Fruit fly (Drosophila melanogaster) whole organism, embryonic: ENCODE measurements around the gene mmy.

Experiments used
- Abd-B ChIP-seq: fragments of 200-800 bp; sonication (Bioruptor generic); optimal IDR thresholded peaks from 2 replicates; lab custom pipeline; 2018; ENCODE audit warnings: missing biosample characterization, mild to moderate bottlenecking, missing genetic modification characterization, moderate library complexity
- BtbVII ChIP-seq: fragments of 200-800 bp; sonication (Bioruptor generic); optimal IDR thresholded peaks from 3 replicates; lab custom pipeline; 2017; ENCODE audit warnings: missing biosample characterization, mild to moderate bottlenecking, missing genetic modification characterization
- CG10959 ChIP-seq: fragments of 200-800 bp; sonication (Bioruptor generic); IDR thresholded peaks from 2 replicates; pipeline ENCODE4 v1.3.6; 2022; ENCODE audit warnings: missing biosample characterization, missing genetic modification characterization
- CG11456 ChIP-seq: fragments of 200-800 bp; sonication (Bioruptor generic); IDR thresholded peaks from 3 replicates; pipeline ENCODE4 v1.3.6; 2022; ENCODE audit warnings: missing biosample characterization, missing genetic modification characterization
- CG12299 ChIP-seq: fragments of 200-800 bp; sonication (Bioruptor generic); optimal IDR thresholded peaks from 2 replicates; lab custom pipeline; 2018; ENCODE audit warnings: missing biosample characterization, mild to moderate bottlenecking, missing genetic modification characterization
- CG12744 ChIP-seq: fragments of 200-800 bp; sonication (Bioruptor generic); optimal IDR thresholded peaks from 2 replicates; lab custom pipeline; 2016; ENCODE audit warnings: missing biosample characterization, missing genetic modification characterization
- CG13775 ChIP-seq: fragments of 200-800 bp; sonication (Bioruptor generic); optimal IDR thresholded peaks from 3 replicates; lab custom pipeline; 2017; ENCODE audit warnings: missing biosample characterization, mild to moderate bottlenecking, missing genetic modification characterization
- CG13894 ChIP-seq: fragments of 200-800 bp; sonication (Bioruptor generic); optimal IDR thresholded peaks from 3 replicates; lab custom pipeline; 2018; ENCODE audit warnings: missing biosample characterization, mild to moderate bottlenecking, missing genetic modification characterization, moderate library complexity
- CG14050 ChIP-seq: fragments of 200-800 bp; sonication (Bioruptor generic); IDR thresholded peaks from 3 replicates; pipeline ENCODE4 v1.3.6; 2022; ENCODE audit warnings: missing biosample characterization, missing genetic modification characterization
- CG1529 ChIP-seq: fragments of 200-800 bp; sonication (Bioruptor generic); optimal IDR thresholded peaks from 3 replicates; lab custom pipeline; 2018; ENCODE audit warnings: missing biosample characterization, missing genetic modification characterization
- CG1602 ChIP-seq: fragments of 200-800 bp; sonication (Bioruptor generic); optimal IDR thresholded peaks from 3 replicates; lab custom pipeline; 2016; ENCODE audit warnings: missing biosample characterization, missing genetic modification characterization
- CG17568 ChIP-seq: fragments of 200-800 bp; sonication (Bioruptor generic); optimal IDR thresholded peaks from 2 replicates; lab custom pipeline; 2018; ENCODE audit warnings: missing biosample characterization, mild to moderate bottlenecking, missing genetic modification characterization, moderate library complexity
- CG3065 ChIP-seq: fragments of 200-800 bp; sonication (Bioruptor generic); optimal IDR thresholded peaks from 2 replicates; lab custom pipeline; 2016; ENCODE audit warnings: missing biosample characterization, missing genetic modification characterization
- CG31388 ChIP-seq: fragments of 200-800 bp; sonication (Bioruptor generic); optimal IDR thresholded peaks from 2 replicates; lab custom pipeline; 2016; ENCODE audit warnings: missing biosample characterization, missing genetic modification characterization
- CG3163 ChIP-seq: fragments of 200-800 bp; sonication (Bioruptor generic); optimal IDR thresholded peaks from 3 replicates; lab custom pipeline; 2016; ENCODE audit warnings: missing biosample characterization, missing genetic modification characterization
- CG32767 ChIP-seq: fragments of 200-800 bp; sonication (Bioruptor generic); IDR thresholded peaks from 2 replicates; pipeline ENCODE4 v1.3.6; 2022; ENCODE audit warnings: missing biosample characterization, missing genetic modification characterization
- CG42726 ChIP-seq: fragments of 200-800 bp; sonication (Bioruptor generic); IDR thresholded peaks from 2 replicates; pipeline ENCODE4 v1.3.6; 2022; ENCODE audit warnings: missing biosample characterization, missing genetic modification characterization; ENCODE audit not compliant: partially characterized antibody
- CG6654 ChIP-seq: fragments of 200-800 bp; sonication (Bioruptor generic); optimal IDR thresholded peaks from 2 replicates; lab custom pipeline; 2017; ENCODE audit warnings: missing biosample characterization, mild to moderate bottlenecking, missing genetic modification characterization
- CG6689 ChIP-seq: fragments of 200-800 bp; sonication (Bioruptor generic); IDR thresholded peaks from 2 replicates; pipeline ENCODE4 v1.3.6; 2022; ENCODE audit warnings: missing biosample characterization, missing genetic modification characterization
- CG7357 ChIP-seq: fragments of 200-800 bp; sonication (Bioruptor generic); IDR thresholded peaks from 3 replicates; pipeline ENCODE4 v1.3.6; 2022; ENCODE audit warnings: missing biosample characterization, missing genetic modification characterization
- CG7745 ChIP-seq: fragments of 200-800 bp; sonication (Bioruptor generic); optimal IDR thresholded peaks from 2 replicates; lab custom pipeline; 2018; ENCODE audit warnings: missing biosample characterization, mild to moderate bottlenecking, missing genetic modification characterization, moderate library complexity
- CG7839 ChIP-seq: fragments of 200-800 bp; sonication (Bioruptor generic); optimal IDR thresholded peaks from 3 replicates; lab custom pipeline; 2018; ENCODE audit warnings: missing biosample characterization, mild to moderate bottlenecking, missing genetic modification characterization, moderate library complexity
- CG7963 ChIP-seq: fragments of 200-800 bp; sonication (Bioruptor generic); IDR thresholded peaks from 3 replicates; pipeline ENCODE4 v1.3.6; 2022; ENCODE audit warnings: missing biosample characterization, missing genetic modification characterization; ENCODE audit not compliant: partially characterized antibody
- Camta ChIP-seq: fragments of 200-800 bp; sonication (Bioruptor generic); optimal IDR thresholded peaks from 2 replicates; lab custom pipeline; 2016; ENCODE audit warnings: missing biosample characterization, missing genetic modification characterization
- Chrac-16 ChIP-seq: fragments of 200-800 bp; sonication (Bioruptor generic); optimal IDR thresholded peaks from 3 replicates; lab custom pipeline; 2016; ENCODE audit warnings: missing biosample characterization, missing genetic modification characterization
- D19B ChIP-seq: fragments of 200-800 bp; sonication (Bioruptor generic); optimal IDR thresholded peaks from 2 replicates; lab custom pipeline; 2017; ENCODE audit warnings: missing biosample characterization, mild to moderate bottlenecking, missing genetic modification characterization
- Dfd ChIP-seq, 2 experiments: fragments of >200 bp; optimal IDR thresholded peaks; 2 replicates each; lab custom pipeline; 2017; ENCODE audit warnings: missing biosample characterization in 2 of 2, missing genetic modification characterization in 2 of 2
- Elba2 ChIP-seq: fragments of 200-800 bp; sonication (Bioruptor generic); optimal IDR thresholded peaks from 3 replicates; lab custom pipeline; 2016; ENCODE audit warnings: missing biosample characterization, missing genetic modification characterization
- Fer3 ChIP-seq: fragments of 200-800 bp; sonication (Bioruptor generic); optimal IDR thresholded peaks from 2 replicates; lab custom pipeline; 2018; ENCODE audit warnings: missing biosample characterization, mild to moderate bottlenecking, missing genetic modification characterization, moderate library complexity
- Hr39 ChIP-seq: fragments of >200 bp; optimal IDR thresholded peaks from 2 replicates; lab custom pipeline; 2017
- Kr ChIP-seq: fragments of 200-800 bp; sonication (Bioruptor generic); optimal IDR thresholded peaks from 2 replicates; lab custom pipeline; 2017; ENCODE audit warnings: missing biosample characterization, mild to moderate bottlenecking, missing genetic modification characterization
- Lim3 ChIP-seq: fragments of 200-800 bp; sonication (Bioruptor generic); IDR thresholded peaks from 2 replicates; pipeline ENCODE4 v1.3.6; 2022; ENCODE audit warnings: missing biosample characterization, missing genetic modification characterization
- Myb ChIP-seq: fragments of 200-800 bp; sonication (Bioruptor generic); optimal IDR thresholded peaks from 2 replicates; lab custom pipeline; 2016; ENCODE audit warnings: missing biosample characterization, missing genetic modification characterization
- PHDP ChIP-seq: fragments of 200-800 bp; sonication (Bioruptor generic); optimal IDR thresholded peaks from 3 replicates; lab custom pipeline; 2018; ENCODE audit warnings: missing biosample characterization, mild to moderate bottlenecking, missing genetic modification characterization, moderate library complexity
- Sin3A ChIP-seq: fragments of >200 bp; optimal IDR thresholded peaks from 2 replicates; lab custom pipeline; 2018
- Stat92E ChIP-seq, 3 experiments: fragments of >200 bp in 2 of 3; fragments of 200-800 bp in 1 of 3; sonication (Bioruptor generic) in 1 of 3; optimal IDR thresholded peaks; 2 replicates each; lab custom pipeline; 2017 to 2019; ENCODE audit warnings: missing biosample characterization in 3 of 3, missing genetic modification characterization in 3 of 3, mild to moderate bottlenecking in 1 of 3, moderate library complexity in 1 of 3
- ab ChIP-seq: fragments of 200-800 bp; sonication (Bioruptor generic); optimal IDR thresholded peaks from 2 replicates; lab custom pipeline; 2016; ENCODE audit warnings: missing biosample characterization, missing genetic modification characterization
- amos ChIP-seq: fragments of 200-800 bp; sonication (Bioruptor generic); IDR thresholded peaks from 2 replicates; pipeline ENCODE4 v1.3.6; 2022; ENCODE audit warnings: missing biosample characterization, missing genetic modification characterization; ENCODE audit not compliant: partially characterized antibody
- ato ChIP-seq: fragments of 200-800 bp; sonication (Bioruptor generic); IDR thresholded peaks from 2 replicates; pipeline ENCODE4 v1.3.6; 2022; ENCODE audit warnings: missing biosample characterization, missing genetic modification characterization; ENCODE audit not compliant: partially characterized antibody
- chif ChIP-seq, 2 experiments: fragments of 200-800 bp; sonication (Bioruptor generic); optimal IDR thresholded peaks; 3 replicates each; lab custom pipeline; 2016; ENCODE audit warnings: missing biosample characterization in 2 of 2, missing genetic modification characterization in 2 of 2
- corto ChIP-seq: fragments of 200-800 bp; sonication (Bioruptor generic); optimal IDR thresholded peaks from 2 replicates; lab custom pipeline; 2016; ENCODE audit warnings: missing biosample characterization, mild to moderate bottlenecking, missing genetic modification characterization, moderate library complexity
- dm ChIP-seq: fragments of 200-800 bp; sonication (Bioruptor generic); optimal IDR thresholded peaks from 3 replicates; lab custom pipeline; 2016; ENCODE audit warnings: missing biosample characterization, missing genetic modification characterization
- fd64A ChIP-seq: fragments of 200-800 bp; sonication (Bioruptor generic); optimal IDR thresholded peaks from 3 replicates; lab custom pipeline; 2018; ENCODE audit warnings: missing biosample characterization, mild to moderate bottlenecking, missing genetic modification characterization
- fu2 ChIP-seq: fragments of 200-800 bp; sonication (Bioruptor generic); optimal IDR thresholded peaks from 2 replicates; lab custom pipeline; 2016; ENCODE audit warnings: missing biosample characterization, missing genetic modification characterization
- slp2 ChIP-seq: fragments of 200-800 bp; sonication (Bioruptor generic); optimal IDR thresholded peaks from 2 replicates; lab custom pipeline; 2016; ENCODE audit warnings: missing biosample characterization, missing genetic modification characterization
- sug ChIP-seq: fragments of 200-800 bp; optimal IDR thresholded peaks from 2 replicates; lab custom pipeline; 2019; ENCODE audit warnings: missing biosample characterization, mild to moderate bottlenecking, missing genetic modification characterization, moderate library complexity
- tgo ChIP-seq: fragments of 200-800 bp; sonication (Bioruptor generic); IDR thresholded peaks from 3 replicates; pipeline ENCODE4 v1.3.6; 2022; ENCODE audit warnings: missing biosample characterization, missing genetic modification characterization
- usp ChIP-seq: fragments of >200 bp; optimal IDR thresholded peaks from 2 replicates; lab custom pipeline; 2017; ENCODE audit warnings: missing biosample characterization, missing genetic modification characterization
- vfl ChIP-seq: fragments of 200-800 bp; sonication (Bioruptor generic); optimal IDR thresholded peaks from 2 replicates; lab custom pipeline; 2016; ENCODE audit warnings: missing biosample characterization, missing genetic modification characterization
- zen ChIP-seq: fragments of 200-800 bp; sonication (Bioruptor generic); optimal IDR thresholded peaks from 3 replicates; lab custom pipeline; 2018; ENCODE audit warnings: missing biosample characterization, mild to moderate bottlenecking, missing genetic modification characterization, moderate library complexity

The mmy gene

DNA sequence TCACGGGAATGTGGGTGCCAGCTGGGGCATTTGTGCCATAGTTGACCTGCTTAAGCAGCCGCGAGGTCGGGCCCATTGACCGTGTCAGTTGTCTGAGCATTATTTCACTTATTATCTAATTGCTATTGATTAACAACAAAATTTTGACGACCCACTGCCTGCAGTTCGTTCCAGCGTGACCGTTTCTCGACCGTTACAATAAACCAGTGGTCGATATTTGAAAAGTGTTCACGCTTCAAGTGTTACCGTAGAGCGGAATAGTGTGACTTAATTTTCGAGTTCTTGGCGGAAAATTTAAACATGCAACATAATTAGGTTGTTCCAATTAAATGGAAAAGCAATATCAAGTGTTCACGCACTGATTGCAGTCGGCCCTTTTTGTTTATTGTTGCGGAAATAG is 6.2 kb downstream of the mmy start, which contains the start of gene HemK1 (continued):
- TF ChIP-seq CG42726 (GFP tag; lab: Robert Waterston, UW) (no peak), CG13894 (tag; lab: Kevin White, UChicago) (peak; percentile 26)

DNA sequence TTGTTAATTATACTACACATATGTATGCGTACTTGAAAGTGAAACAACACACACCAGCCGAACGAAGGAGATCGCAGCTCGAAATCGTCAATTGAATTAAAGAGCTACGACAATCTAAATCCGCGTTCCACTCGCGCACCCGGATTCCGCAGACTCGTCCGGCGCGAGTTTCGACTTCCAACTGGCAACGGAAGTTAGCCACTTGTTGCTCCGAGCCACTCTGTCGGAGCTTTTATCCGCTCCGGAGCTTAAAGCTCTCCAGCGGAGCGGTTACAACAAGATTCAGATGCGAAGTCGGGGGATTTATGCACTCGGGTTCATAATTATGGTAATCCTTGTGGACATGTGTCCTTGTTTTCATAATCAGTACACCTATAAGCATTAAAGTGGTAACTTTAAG is 8.2 kb downstream of the mmy start, which contains the start of gene Rchy1:
Rchy1 (minus strand) TSS at position 173 of the 400 bp plus-strand sequence.
- no peak for TF ChIP-seq usp (GFP tag; lab: Kevin White, UChicago)
- peak; percentile 17; the same call in 1 of the 2 replicates for TF ChIP-seq amos (GFP tag; lab: Robert Waterston, UW)
- no peak for TF ChIP-seq CG6654 (GFP tag; lab: Kevin White, UChicago)
- TF ChIP-seq CG7839 (tag; lab: Kevin White, UChicago), result no peak
- no peak for TF ChIP-seq D19B (GFP tag; lab: Kevin White, UChicago)
- no peak for TF ChIP-seq zen
- no peak for TF ChIP-seq Stat92E (GFP tag; optimal IDR thresholded peaks at IDR 0.05; lab: Kevin White, UChicago)
- TF ChIP-seq CG10959 (GFP tag; lab: Robert Waterston, UW), result no peak
- TF ChIP-seq Dfd (GFP tag; optimal IDR thresholded peaks at IDR 0.05; lab: Kevin White, UChicago), result no peak
- no peak for TF ChIP-seq dm (GFP tag; lab: Kevin White, UChicago)
- no peak for TF ChIP-seq CG3163 (GFP tag; lab: Kevin White, UChicago)
- TF ChIP-seq corto (GFP tag; lab: Kevin White, UChicago), result no peak
- no peak for TF ChIP-seq CG17568 (GFP tag; lab: Kevin White, UChicago)
- TF ChIP-seq CG1529, result no peak
- TF ChIP-seq BtbVII (GFP tag; lab: Kevin White, UChicago), result no peak
- TF ChIP-seq CG31388 (GFP tag; lab: Kevin White, UChicago), result no peak
- TF ChIP-seq Sin3A, result no peak
- no peak for TF ChIP-seq slp2 (GFP tag; lab: Kevin White, UChicago)
- TF ChIP-seq sug (tag; lab: Kevin White, UChicago), result peak; percentile 34
- no peak for TF ChIP-seq CG7357
- TF ChIP-seq CG6689, result no peak
- no peak for TF ChIP-seq CG7745 (tag; lab: Kevin White, UChicago)
- TF ChIP-seq Myb (GFP tag; lab: Kevin White, UChicago), result no peak
- TF ChIP-seq Fer3 (tag; lab: Kevin White, UChicago), result peak; percentile 27
- no peak for TF ChIP-seq vfl (GFP tag; lab: Kevin White, UChicago)
- TF ChIP-seq CG3065 (GFP tag; lab: Kevin White, UChicago), result no peak
- TF ChIP-seq CG11456 (GFP tag; lab: Robert Waterston, UW), result no peak
- peak; percentile 9 for TF ChIP-seq fd64A (GFP tag; lab: Kevin White, UChicago)
- TF ChIP-seq CG12744 (GFP tag; lab: Kevin White, UChicago), result no peak
- TF ChIP-seq fu2 (GFP tag; lab: Kevin White, UChicago), result no peak
- peak; percentile 18 for TF ChIP-seq PHDP
- no peak for TF ChIP-seq Camta (GFP tag; lab: Kevin White, UChicago)
- TF ChIP-seq Kr (GFP tag; lab: Kevin White, UChicago), result no peak
- TF ChIP-seq CG32767 (GFP tag; lab: Robert Waterston, UW), result peak; percentile 13; the same call in 1 of the 2 replicates
- TF ChIP-seq Lim3 (GFP tag; lab: Robert Waterston, UW), result no peak
- no peak for TF ChIP-seq CG14050 (GFP tag; lab: Robert Waterston, UW)
- TF ChIP-seq CG12299 (tag; lab: Kevin White, UChicago), result peak; percentile 13
- no peak for TF ChIP-seq CG13775 (GFP tag; lab: Kevin White, UChicago)
- TF ChIP-seq CG7963 (GFP tag; lab: Robert Waterston, UW), result no peak
- TF ChIP-seq CG1602 (GFP tag; lab: Kevin White, UChicago), result no peak
- peak; percentile 49; the same call in 1 of the 2 replicates for TF ChIP-seq ato (GFP tag; lab: Robert Waterston, UW)
- TF ChIP-seq Hr39 (lab: Kevin White, UChicago), result no peak
- TF ChIP-seq chif (GFP tag; optimal IDR thresholded peaks at IDR 0.05; lab: Kevin White, UChicago), result no peak
- TF ChIP-seq Abd-B (GFP tag; lab: Kevin White, UChicago), result no peak
- no peak; the same call in 2 of the 3 replicates for TF ChIP-seq tgo (GFP tag; lab: Robert Waterston, UW)
- TF ChIP-seq Elba2 (GFP tag; lab: Kevin White, UChicago), result no peak
- TF ChIP-seq Chrac-16, result no peak
- no peak for TF ChIP-seq ab (GFP tag; lab: Kevin White, UChicago)
